Worm (Caenorhabditis elegans) whole organism, L2 larva: ENCODE data around the gene pigx-1.

Source experiments
- C34F6.9 ChIP-seq: fragments of 150-350 bp; optimal IDR thresholded peaks from 2 replicates; lab custom pipeline; 2014; ENCODE audit warnings: missing biosample characterization, missing genetic modification characterization
- F13H6.1 ChIP-seq: sonication (generic microtip); optimal IDR thresholded peaks from 2 replicates; lab custom pipeline; 2016; ENCODE audit warnings: missing genetic modification characterization, missing compliant biosample characterization
- R02D3.7 ChIP-seq: fragments of 150-350 bp; optimal IDR thresholded peaks from 2 replicates; lab custom pipeline; 2014; ENCODE audit warnings: missing biosample characterization, missing genetic modification characterization
- Y55F3AM.14 ChIP-seq: fragments of 200-800 bp; sonication (Bioruptor generic); optimal IDR thresholded peaks from 2 replicates; lab custom pipeline; 2018; ENCODE audit warnings: mild to moderate bottlenecking, missing genetic modification characterization, missing compliant biosample characterization
- ZK546.5 ChIP-seq: sonication (generic microtip); optimal IDR thresholded peaks from 2 replicates; lab custom pipeline; 2017; ENCODE audit warnings: missing biosample characterization, missing genetic modification characterization
- alr-1 ChIP-seq: fragments of 150-350 bp; optimal IDR thresholded peaks from 2 replicates; lab custom pipeline; 2014; ENCODE audit warnings: missing biosample characterization, missing genetic modification characterization
- aly-2 ChIP-seq: fragments of 150-350 bp; optimal IDR thresholded peaks from 2 replicates; lab custom pipeline; 2014; ENCODE audit warnings: missing biosample characterization, missing genetic modification characterization
- ama-1 ChIP-seq: fragments of 150-350 bp; optimal IDR thresholded peaks from 2 replicates; lab custom pipeline; 2018; ENCODE audit warnings: inconsistent platforms
- blmp-1 ChIP-seq: sonication (generic microtip); optimal IDR thresholded peaks from 2 replicates; lab custom pipeline; 2017; ENCODE audit warnings: missing genetic modification characterization, mild to moderate bottlenecking, missing compliant biosample characterization, antibody characterized with exemption, moderate library complexity; ENCODE audit not compliant: insufficient read depth
- ceh-16 ChIP-seq: fragments of 150-350 bp; optimal IDR thresholded peaks from 2 replicates; lab custom pipeline; 2014; ENCODE audit warnings: missing biosample characterization, missing genetic modification characterization
- ceh-82 ChIP-seq: fragments of 150-350 bp; optimal IDR thresholded peaks from 2 replicates; lab custom pipeline; 2014; ENCODE audit warnings: missing biosample characterization, missing genetic modification characterization
- crh-2 ChIP-seq: sonication (generic microtip); optimal IDR thresholded peaks from 2 replicates; lab custom pipeline; 2017; ENCODE audit warnings: missing biosample characterization, missing genetic modification characterization
- dmd-4 ChIP-seq: sonication (generic microtip); optimal IDR thresholded peaks from 2 replicates; lab custom pipeline; 2017; ENCODE audit warnings: missing biosample characterization, missing genetic modification characterization
- egl-27 ChIP-seq: sonication (generic microtip); optimal IDR thresholded peaks from 3 replicates; lab custom pipeline; 2017; ENCODE audit warnings: missing biosample characterization, missing genetic modification reagents, missing genetic modification characterization
- elt-1 ChIP-seq: fragments of 150-350 bp; optimal IDR thresholded peaks from 2 replicates; lab custom pipeline; 2014; ENCODE audit warnings: missing biosample characterization, missing genetic modification characterization
- elt-3 ChIP-seq: sonication (generic microtip); optimal IDR thresholded peaks from 2 replicates; lab custom pipeline; 2017; ENCODE audit warnings: missing biosample characterization, missing genetic modification characterization
- fos-1 ChIP-seq: fragments of 150-350 bp; optimal IDR thresholded peaks from 2 replicates; lab custom pipeline; 2014; ENCODE audit warnings: missing biosample characterization, missing genetic modification characterization
- gmeb-1 ChIP-seq: fragments of 150-350 bp; optimal IDR thresholded peaks from 2 replicates; lab custom pipeline; 2014; ENCODE audit warnings: missing biosample characterization, missing genetic modification characterization
- lin-11 ChIP-seq: fragments of 150-350 bp; sonication (generic microtip); optimal IDR thresholded peaks from 2 replicates; lab custom pipeline; 2014; ENCODE audit warnings: missing biosample characterization, missing genetic modification characterization, inconsistent platforms, mixed read lengths
- lin-13 ChIP-seq: fragments of 150-350 bp; optimal IDR thresholded peaks from 2 replicates; lab custom pipeline; 2014; ENCODE audit warnings: missing biosample characterization, missing genetic modification reagents, missing genetic modification characterization
- lin-39 ChIP-seq: fragments of 150-350 bp; optimal IDR thresholded peaks from 2 replicates; lab custom pipeline; 2014; ENCODE audit warnings: missing biosample characterization, missing genetic modification reagents, missing genetic modification characterization
- lsy-2 ChIP-seq, 2 experiments: fragments of 150-350 bp in 1 of 2; sonication (generic microtip) in 1 of 2; optimal IDR thresholded peaks; 2 replicates each; lab custom pipeline; 2014 to 2017; ENCODE audit warnings: missing biosample characterization in 2 of 2, missing genetic modification characterization in 2 of 2
- mab-5 ChIP-seq: fragments of 150-350 bp; optimal IDR thresholded peaks from 2 replicates; lab custom pipeline; 2014; ENCODE audit warnings: missing biosample characterization, missing genetic modification characterization
- mbf-1 ChIP-seq: sonication (generic microtip); optimal IDR thresholded peaks from 2 replicates; lab custom pipeline; 2017; ENCODE audit warnings: missing biosample characterization, missing genetic modification characterization
- mdl-1 ChIP-seq, 2 experiments: fragments of 150-350 bp in 1 of 2; sonication (generic microtip) in 1 of 2; optimal IDR thresholded peaks; 2 replicates each; lab custom pipeline; 2017; ENCODE audit warnings: missing biosample characterization in 2 of 2, missing genetic modification characterization in 2 of 2
- nhr-10 ChIP-seq: sonication (generic microtip); optimal IDR thresholded peaks from 2 replicates; lab custom pipeline; 2017; ENCODE audit warnings: missing biosample characterization, missing genetic modification characterization
- nhr-11 ChIP-seq: fragments of 150-350 bp; optimal IDR thresholded peaks from 2 replicates; lab custom pipeline; 2014; ENCODE audit warnings: missing biosample characterization, missing genetic modification characterization
- nhr-12 ChIP-seq: fragments of 150-350 bp; optimal IDR thresholded peaks from 2 replicates; lab custom pipeline; 2014; ENCODE audit warnings: missing biosample characterization, missing genetic modification characterization
- nhr-129 ChIP-seq: fragments of 150-350 bp; optimal IDR thresholded peaks from 2 replicates; lab custom pipeline; 2014; ENCODE audit warnings: missing biosample characterization, missing genetic modification characterization
- nhr-21 ChIP-seq: fragments of 150-350 bp; optimal IDR thresholded peaks from 2 replicates; lab custom pipeline; 2014; ENCODE audit warnings: missing biosample characterization, missing genetic modification characterization
- nhr-23 ChIP-seq: fragments of 150-350 bp; optimal IDR thresholded peaks from 2 replicates; lab custom pipeline; 2014; ENCODE audit warnings: missing biosample characterization, missing genetic modification reagents, missing genetic modification characterization
- nhr-237 ChIP-seq: fragments of 150-350 bp; optimal IDR thresholded peaks from 2 replicates; lab custom pipeline; 2014; ENCODE audit warnings: missing biosample characterization, missing genetic modification characterization
- nhr-25 ChIP-seq: fragments of 150-350 bp; sonication (generic microtip); optimal IDR thresholded peaks from 3 replicates; lab custom pipeline; 2014; ENCODE audit warnings: missing biosample characterization, missing genetic modification characterization
- nhr-6 ChIP-seq: fragments of 150-350 bp; optimal IDR thresholded peaks from 2 replicates; lab custom pipeline; 2014; ENCODE audit warnings: missing biosample characterization, missing genetic modification characterization
- nhr-77 ChIP-seq: fragments of 150-350 bp; optimal IDR thresholded peaks from 2 replicates; lab custom pipeline; 2014; ENCODE audit warnings: missing biosample characterization, missing genetic modification characterization
- peb-1 ChIP-seq: fragments of 150-350 bp; optimal IDR thresholded peaks from 2 replicates; lab custom pipeline; 2014; ENCODE audit warnings: missing biosample characterization, missing genetic modification characterization
- sem-4 ChIP-seq: fragments of 150-350 bp; optimal IDR thresholded peaks from 2 replicates; lab custom pipeline; 2014; ENCODE audit warnings: missing biosample characterization, missing genetic modification reagents, missing genetic modification characterization
- skn-1 ChIP-seq: sonication (generic microtip); optimal IDR thresholded peaks from 2 replicates; lab custom pipeline; 2017; ENCODE audit warnings: missing biosample characterization, missing genetic modification characterization
- sma-3 ChIP-seq: sonication (generic microtip); optimal IDR thresholded peaks from 2 replicates; lab custom pipeline; 2016; ENCODE audit warnings: missing genetic modification reagents, missing genetic modification characterization, missing compliant biosample characterization
- sma-9 ChIP-seq, 2 experiments: fragments of 150-350 bp in 1 of 2; sonication (generic microtip) in 1 of 2; optimal IDR thresholded peaks; 2 replicates each; lab custom pipeline; 2014 to 2016; ENCODE audit warnings: missing genetic modification characterization in 2 of 2, mild to moderate bottlenecking in 1 of 2, missing biosample characterization in 1 of 2, missing compliant biosample characterization in 1 of 2, missing genetic modification reagents in 1 of 2, moderate library complexity in 1 of 2
- snpc-4 ChIP-seq: fragments of 150-350 bp; optimal IDR thresholded peaks from 2 replicates; lab custom pipeline; 2014; ENCODE audit warnings: missing biosample characterization, missing genetic modification characterization
- unc-39 ChIP-seq: fragments of 150-350 bp; optimal IDR thresholded peaks from 2 replicates; lab custom pipeline; 2014; ENCODE audit warnings: missing biosample characterization, missing genetic modification characterization
- unc-55 ChIP-seq: fragments of 150-350 bp; sonication (generic microtip); optimal IDR thresholded peaks from 3 replicates; lab custom pipeline; 2014; ENCODE audit warnings: missing biosample characterization, missing genetic modification reagents, missing genetic modification characterization
- unc-62 ChIP-seq: fragments of 150-350 bp; optimal IDR thresholded peaks from 2 replicates; lab custom pipeline; 2014; ENCODE audit warnings: missing biosample characterization, missing genetic modification reagents, missing genetic modification characterization
- zag-1 ChIP-seq: fragments of 150-350 bp; optimal IDR thresholded peaks from 2 replicates; lab custom pipeline; 2014; ENCODE audit warnings: missing biosample characterization, missing genetic modification characterization
- ztf-1 ChIP-seq: fragments of 200-800 bp; sonication (Bioruptor generic); conservative IDR thresholded peaks from 2 replicates; pipeline ENCODE4 v1.3.6; 2022; ENCODE audit warnings: missing genetic modification characterization, missing compliant biosample characterization
- ztf-11 ChIP-seq: sonication (generic microtip); optimal IDR thresholded peaks from 2 replicates; lab custom pipeline; 2017; ENCODE audit warnings: missing biosample characterization, missing genetic modification characterization
- ztf-4 ChIP-seq: fragments of 150-350 bp; optimal IDR thresholded peaks from 2 replicates; lab custom pipeline; 2014; ENCODE audit warnings: missing biosample characterization, missing genetic modification characterization

Gene pigx-1

ce11 chrX:1062403-1063073, 34.3 kb downstream of the pigx-1 start, which contains the start of gene unc-1:
Gene unc-1, minus strand, starts transcription at chrX:1062453.
- no peak for TF ChIP-seq lin-11
- TF ChIP-seq nhr-21: no peak
- no peak for TF ChIP-seq nhr-25 (tag; lab: Kevin White, UChicago)
- TF ChIP-seq R02D3.7 (tag; lab: Kevin White, UChicago): no peak
- TF ChIP-seq sma-9 (GFP tag; optimal IDR thresholded peaks at IDR 0.05; lab: Kevin White, UChicago): no peak
- TF ChIP-seq sma-9 (tag; optimal IDR thresholded peaks at IDR 0.05; lab: Kevin White, UChicago): no peak
- no peak for TF ChIP-seq lin-13 (GFP tag; lab: Kevin White, UChicago)
- TF ChIP-seq nhr-77 (tag; lab: Kevin White, UChicago): no peak
- no peak for TF ChIP-seq blmp-1 (tag; lab: Kevin White, UChicago)
- no peak for TF ChIP-seq skn-1 (tag; lab: Kevin White, UChicago)
- TF ChIP-seq ztf-1 (GFP tag; lab: Robert Waterston, UW): no peak
- no peak for TF ChIP-seq ama-1
- TF ChIP-seq sma-3 (GFP tag; lab: Kevin White, UChicago): no peak
- peak in 1 of 2 experiments; percentile 3 for TF ChIP-seq mdl-1 (tag; optimal IDR thresholded peaks at IDR 0.05; lab: Kevin White, UChicago)
- no peak for TF ChIP-seq ztf-11 (tag; lab: Kevin White, UChicago)
- TF ChIP-seq peb-1 (tag; lab: Kevin White, UChicago): no peak
- TF ChIP-seq alr-1: no peak
- no peak for TF ChIP-seq fos-1 (tag; lab: Kevin White, UChicago)
- no peak for TF ChIP-seq Y55F3AM.14 (GFP tag; lab: Kevin White, UChicago)
- TF ChIP-seq lsy-2 (tag; optimal IDR thresholded peaks at IDR 0.05; lab: Kevin White, UChicago): peak in 1 of 2 experiments; percentile 43
- no peak for TF ChIP-seq unc-39 (tag; lab: Kevin White, UChicago)
- peak; percentile 34 for TF ChIP-seq C34F6.9
- TF ChIP-seq unc-55 (GFP tag; lab: Kevin White, UChicago): peak; percentile 22
- TF ChIP-seq ZK546.5 (tag; lab: Kevin White, UChicago): no peak
- no peak for TF ChIP-seq ceh-82 (tag; lab: Kevin White, UChicago)
- TF ChIP-seq elt-1 (tag; lab: Kevin White, UChicago): no peak
- no peak for TF ChIP-seq nhr-6 (tag; lab: Kevin White, UChicago)
- no peak for TF ChIP-seq snpc-4
- peak; percentile 23 for TF ChIP-seq nhr-129 (tag; lab: Kevin White, UChicago)
- no peak for TF ChIP-seq ztf-4
- no peak for TF ChIP-seq elt-3
- no peak for TF ChIP-seq mbf-1 (tag; lab: Kevin White, UChicago)
- no peak for TF ChIP-seq nhr-12 (tag; lab: Kevin White, UChicago)
- no peak for TF ChIP-seq unc-62 (GFP tag; lab: Kevin White, UChicago)
- peak; percentile 53 for TF ChIP-seq F13H6.1 (tag; lab: Kevin White, UChicago)
- no peak for TF ChIP-seq mab-5 (tag; lab: Kevin White, UChicago)
- no peak for TF ChIP-seq ceh-16 (tag; lab: Kevin White, UChicago)
- no peak for TF ChIP-seq nhr-237
- TF ChIP-seq nhr-10 (tag; lab: Kevin White, UChicago): no peak
- TF ChIP-seq nhr-23: no peak
- TF ChIP-seq crh-2 (tag; lab: Kevin White, UChicago): no peak
- no peak for TF ChIP-seq lin-39 (tag; lab: Kevin White, UChicago)
- TF ChIP-seq aly-2 (tag; lab: Kevin White, UChicago): no peak
- no peak for TF ChIP-seq nhr-11 (tag; lab: Kevin White, UChicago)
- no peak for TF ChIP-seq gmeb-1 (tag; lab: Kevin White, UChicago)
- no peak for TF ChIP-seq dmd-4
- peak; percentile 76 for TF ChIP-seq zag-1 (tag; lab: Kevin White, UChicago)
- no peak for TF ChIP-seq egl-27 (tag; lab: Kevin White, UChicago)
- peak; percentile 63 for TF ChIP-seq sem-4
